Worm (Caenorhabditis elegans) whole organism, mixed stage, embryonic: Measurements from ENCODE around the gene plc-3.

Experiments
- M03D4.4 ChIP-seq: sonication (generic microtip); optimal IDR thresholded peaks from 2 replicates; lab custom pipeline; 2017; ENCODE audit warnings: mild to moderate bottlenecking, missing genetic modification characterization, missing compliant biosample characterization
- bed-3 ChIP-seq: fragments of 200-800 bp; sonication (Bioruptor generic); optimal IDR thresholded peaks from 3 replicates; lab custom pipeline; 2018; ENCODE audit warnings: mild to moderate bottlenecking, missing genetic modification characterization, moderate library complexity, missing compliant biosample characterization
- blmp-1 ChIP-seq: fragments of 150-350 bp; optimal IDR thresholded peaks from 2 replicates; lab custom pipeline; 2014; ENCODE audit warnings: missing biosample characterization, missing genetic modification characterization
- ceh-39 ChIP-seq: fragments of 150-350 bp; optimal IDR thresholded peaks from 2 replicates; lab custom pipeline; 2014; ENCODE audit warnings: missing biosample characterization, missing genetic modification characterization
- ceh-43 ChIP-seq: fragments of 200-800 bp; sonication (Bioruptor generic); optimal IDR thresholded peaks from 2 replicates; lab custom pipeline; 2018; ENCODE audit warnings: mild to moderate bottlenecking, missing genetic modification characterization, moderate library complexity, missing compliant biosample characterization
- ceh-83 ChIP-seq: fragments of 200-800 bp; sonication (Bioruptor generic); optimal IDR thresholded peaks from 2 replicates; lab custom pipeline; 2018; ENCODE audit warnings: mild to moderate bottlenecking, missing genetic modification characterization, missing compliant biosample characterization
- ces-1 ChIP-seq: fragments of 150-350 bp; optimal IDR thresholded peaks from 2 replicates; lab custom pipeline; 2014; ENCODE audit warnings: missing biosample characterization, missing genetic modification reagents, missing genetic modification characterization
- cnd-1 ChIP-seq: fragments of 200-800 bp; sonication (Bioruptor generic); optimal IDR thresholded peaks from 2 replicates; lab custom pipeline; 2018; ENCODE audit warnings: mild to moderate bottlenecking, missing genetic modification characterization, missing compliant biosample characterization
- elt-3 ChIP-seq: fragments of 150-350 bp; optimal IDR thresholded peaks from 2 replicates; lab custom pipeline; 2014; ENCODE audit warnings: missing biosample characterization, missing genetic modification characterization
- flh-1 ChIP-seq: fragments of 200-800 bp; sonication (Bioruptor generic); optimal IDR thresholded peaks from 2 replicates; lab custom pipeline; 2018; ENCODE audit warnings: mild to moderate bottlenecking, missing genetic modification characterization, moderate library complexity, missing compliant biosample characterization
- ham-2 ChIP-seq: fragments of 200-800 bp; sonication (Bioruptor generic); optimal IDR thresholded peaks from 2 replicates; lab custom pipeline; 2018; ENCODE audit warnings: mild to moderate bottlenecking, missing genetic modification characterization, missing compliant biosample characterization
- lin-13 ChIP-seq: fragments of 150-350 bp; optimal IDR thresholded peaks from 2 replicates; lab custom pipeline; 2014; ENCODE audit warnings: missing biosample characterization, missing genetic modification characterization
- lin-32 ChIP-seq: fragments of 200-800 bp; sonication (Bioruptor generic); optimal IDR thresholded peaks from 2 replicates; lab custom pipeline; 2018; ENCODE audit warnings: mild to moderate bottlenecking, missing genetic modification characterization, missing compliant biosample characterization
- lsy-2 ChIP-seq: fragments of 150-350 bp; optimal IDR thresholded peaks from 2 replicates; lab custom pipeline; 2014; ENCODE audit warnings: missing biosample characterization, missing genetic modification characterization
- mab-5 ChIP-seq: fragments of 150-350 bp; optimal IDR thresholded peaks from 2 replicates; lab custom pipeline; 2014; ENCODE audit warnings: missing biosample characterization, missing genetic modification characterization
- mls-2 ChIP-seq: sonication (generic microtip); optimal IDR thresholded peaks from 2 replicates; lab custom pipeline; 2016; ENCODE audit warnings: mild to moderate bottlenecking, missing genetic modification characterization, moderate library complexity, missing compliant biosample characterization
- nhr-12 ChIP-seq: fragments of 150-350 bp; optimal IDR thresholded peaks from 2 replicates; lab custom pipeline; 2014; ENCODE audit warnings: missing biosample characterization, missing genetic modification characterization
- nhr-237 ChIP-seq: fragments of 150-350 bp; optimal IDR thresholded peaks from 2 replicates; lab custom pipeline; 2014; ENCODE audit warnings: missing biosample characterization, missing genetic modification characterization
- nhr-28 ChIP-seq: fragments of 150-350 bp; optimal IDR thresholded peaks from 2 replicates; lab custom pipeline; 2014; ENCODE audit warnings: missing biosample characterization, missing genetic modification characterization
- nhr-76 ChIP-seq: sonication (generic microtip); optimal IDR thresholded peaks from 2 replicates; lab custom pipeline; 2017; ENCODE audit warnings: missing biosample characterization, missing genetic modification characterization
- pha-4 ChIP-seq: fragments of 150-350 bp; optimal IDR thresholded peaks from 2 replicates; lab custom pipeline; 2018; ENCODE audit warnings: missing biosample characterization, missing genetic modification reagents, missing genetic modification characterization
- sem-2 ChIP-seq: fragments of 200-800 bp; sonication (Bioruptor generic); optimal IDR thresholded peaks from 2 replicates; lab custom pipeline; 2018; ENCODE audit warnings: mild to moderate bottlenecking, missing genetic modification characterization, missing compliant biosample characterization
- snpc-4 ChIP-seq: fragments of 150-350 bp; optimal IDR thresholded peaks from 2 replicates; lab custom pipeline; 2014; ENCODE audit warnings: missing biosample characterization, missing genetic modification characterization
- sptf-1 ChIP-seq: sonication (generic microtip); optimal IDR thresholded peaks from 2 replicates; lab custom pipeline; 2017; ENCODE audit warnings: mild to moderate bottlenecking, missing genetic modification characterization, moderate library complexity, missing compliant biosample characterization
- tbx-8 ChIP-seq: fragments of 200-800 bp; sonication (Bioruptor generic); optimal IDR thresholded peaks from 2 replicates; lab custom pipeline; 2018; ENCODE audit warnings: mild to moderate bottlenecking, missing genetic modification characterization, moderate library complexity, missing compliant biosample characterization
- unc-120 ChIP-seq: sonication (generic microtip); optimal IDR thresholded peaks from 2 replicates; lab custom pipeline; 2017; ENCODE audit warnings: missing genetic modification characterization, missing compliant biosample characterization; ENCODE audit not compliant: poor library complexity, severe bottlenecking
- unc-39 ChIP-seq: fragments of 150-350 bp; optimal IDR thresholded peaks from 2 replicates; lab custom pipeline; 2014; ENCODE audit warnings: missing biosample characterization, missing genetic modification characterization
- unc-62 ChIP-seq: fragments of 150-350 bp; optimal IDR thresholded peaks from 2 replicates; lab custom pipeline; 2014; ENCODE audit warnings: missing biosample characterization, missing genetic modification reagents, missing genetic modification characterization
- zip-8 ChIP-seq: fragments of 150-350 bp; optimal IDR thresholded peaks from 2 replicates; lab custom pipeline; 2014; ENCODE audit warnings: missing biosample characterization, missing genetic modification characterization
- ztf-11 ChIP-seq: fragments of 150-350 bp; optimal IDR thresholded peaks from 2 replicates; lab custom pipeline; 2014; ENCODE audit warnings: missing biosample characterization, missing genetic modification characterization

plc-3 gene

ce11 chrII:10189369-10189768, 33.3 kb upstream of the plc-3 start, which contains the start of gene cdc-25.4:
Gene cdc-25.4 (minus strand): TSS chrII:10189469.
- TF ChIP-seq ham-2: no peak
- no peak for TF ChIP-seq unc-62 (GFP tag; lab: Kevin White, UChicago)
- no peak for TF ChIP-seq lin-32 (GFP tag; lab: Kevin White, UChicago)
- no peak for TF ChIP-seq bed-3
- TF ChIP-seq sem-2 (GFP tag; lab: Kevin White, UChicago): no peak
- TF ChIP-seq nhr-237 (tag; lab: Kevin White, UChicago): no peak
- TF ChIP-seq M03D4.4: no peak
- no peak for TF ChIP-seq nhr-12
- TF ChIP-seq snpc-4 (tag; lab: Kevin White, UChicago): no peak
- TF ChIP-seq ceh-83: no peak
- no peak for TF ChIP-seq mls-2 (tag; lab: Kevin White, UChicago)
- no peak for TF ChIP-seq ztf-11 (tag; lab: Kevin White, UChicago)
- no peak for TF ChIP-seq blmp-1 (tag; lab: Kevin White, UChicago)
- TF ChIP-seq flh-1: no peak
- TF ChIP-seq mab-5 (tag; lab: Kevin White, UChicago): no peak
- no peak for TF ChIP-seq unc-39
- no peak for TF ChIP-seq nhr-76
- no peak for TF ChIP-seq ces-1 (GFP tag; lab: Kevin White, UChicago)
- TF ChIP-seq pha-4: no peak

- TF ChIP-seq sem-2 (GFP tag; lab: Kevin White, UChicago) (no peak), mls-2 (tag; lab: Kevin White, UChicago) (no peak)
Observed at ce11 chrII:10192207-10192606, 30.5 kb upstream of the plc-3 start, which contains the start of gene R05H5.7. Gene R05H5.7 (plus strand): TSS chrII:10192507.

ce11 chrII:10194605-10195004, 28.1 kb upstream of the plc-3 start, which contains the start of gene srb-6:
Gene srb-6 (plus strand): TSS chrII:10194905.
- TF ChIP-seq lin-13 (no peak), ztf-11 (tag; lab: Kevin White, UChicago) (no peak), tbx-8 (no peak), bed-3 (no peak), nhr-28 (tag; lab: Kevin White, UChicago) (no peak), lin-32 (GFP tag; lab: Kevin White, UChicago) (no peak), zip-8 (tag; lab: Kevin White, UChicago) (no peak), sptf-1 (tag; lab: Kevin White, UChicago) (no peak)

ce11 chrII:10197091-10197675, 25.5 kb upstream of the plc-3 start, which contains the start of gene R05H5.3:
Gene R05H5.3 (plus strand): TSS chrII:10197625.
- TF ChIP-seq ceh-39 (tag; lab: Kevin White, UChicago): no peak
- no peak for TF ChIP-seq nhr-12
- no peak for TF ChIP-seq bed-3
- TF ChIP-seq lin-13: no peak
- no peak for TF ChIP-seq sem-2 (GFP tag; lab: Kevin White, UChicago)
- no peak for TF ChIP-seq mls-2 (tag; lab: Kevin White, UChicago)
- no peak for TF ChIP-seq lsy-2 (tag; lab: Kevin White, UChicago)
- TF ChIP-seq mab-5 (tag; lab: Kevin White, UChicago): no peak
- no peak for TF ChIP-seq ceh-43 (GFP tag; lab: Kevin White, UChicago)
- TF ChIP-seq nhr-28 (tag; lab: Kevin White, UChicago): no peak
- no peak for TF ChIP-seq ceh-83
- no peak for TF ChIP-seq ham-2
- TF ChIP-seq sptf-1 (tag; lab: Kevin White, UChicago): no peak
- TF ChIP-seq ztf-11 (tag; lab: Kevin White, UChicago): no peak
- TF ChIP-seq pha-4: no peak
- TF ChIP-seq unc-62 (GFP tag; lab: Kevin White, UChicago): no peak
- no peak for TF ChIP-seq elt-3
- no peak for TF ChIP-seq ces-1 (GFP tag; lab: Kevin White, UChicago)

DNA sequence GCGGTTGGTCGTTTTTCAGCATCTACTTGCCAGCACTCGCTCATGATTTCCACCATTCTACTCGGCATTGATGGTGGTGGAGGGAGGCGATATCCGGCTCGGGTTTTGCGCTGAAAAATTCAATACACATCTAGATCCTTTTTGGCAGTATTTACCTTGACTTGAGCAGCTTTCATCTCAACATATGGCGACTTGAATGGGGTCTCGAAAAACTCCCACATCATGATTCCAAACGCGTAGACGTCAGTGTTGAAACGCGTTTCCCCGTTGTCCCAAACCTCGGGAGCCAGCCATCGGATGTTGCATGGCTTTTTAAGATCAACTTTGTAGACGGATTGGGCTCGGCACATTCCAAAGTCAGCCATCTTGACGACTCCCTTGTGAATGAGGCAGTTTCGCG, 24.2 kb upstream of the plc-3 start:
- TF ChIP-seq cnd-1 (tag; lab: Kevin White, UChicago) (no peak), unc-120 (tag; lab: Kevin White, UChicago) (no peak), unc-39 (no peak), M03D4.4 (no peak), nhr-76 (no peak), flh-1 (no peak), lin-32 (GFP tag; lab: Kevin White, UChicago) (no peak), sem-2 (GFP tag; lab: Kevin White, UChicago) (no peak), zip-8 (tag; lab: Kevin White, UChicago) (no peak), sptf-1 (tag; lab: Kevin White, UChicago) (no peak), nhr-12 (no peak), lin-13 (no peak), ztf-11 (tag; lab: Kevin White, UChicago) (no peak)
